Comparison of ENCODE assay signal across 1 fruit fly cellular context in the genomic region with DNA sequence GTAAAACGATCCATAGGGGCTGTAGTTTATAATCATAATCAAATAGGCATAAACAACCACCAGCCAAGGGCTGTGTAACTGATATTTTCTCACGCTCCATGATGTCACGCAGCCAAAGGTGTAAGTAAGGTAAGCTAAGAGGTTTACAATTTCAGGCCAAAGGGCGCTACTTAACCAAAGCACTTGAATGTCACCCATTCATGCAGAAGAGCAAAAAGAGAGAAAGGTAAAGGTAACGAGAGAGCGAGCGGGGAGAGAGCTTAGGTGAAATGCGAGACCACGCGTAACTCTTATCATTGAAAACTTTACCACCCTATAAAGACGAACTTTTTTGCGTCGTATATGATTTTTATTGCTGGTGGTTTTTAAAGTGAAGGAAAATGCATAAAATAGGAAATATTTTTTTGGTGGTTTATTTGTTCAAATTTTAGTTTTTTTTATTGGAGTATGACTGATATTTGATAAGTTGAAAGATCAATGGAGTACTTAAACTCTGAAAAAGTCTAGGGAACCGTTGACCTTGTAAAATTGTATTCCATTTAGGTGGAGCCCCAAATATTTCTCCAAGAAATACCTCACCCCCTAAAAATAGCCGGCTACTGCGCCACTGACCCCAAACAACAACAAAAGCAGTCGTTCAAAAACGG.
TF ChIP-seq lines count a peak whose summit lies in the region.

No protein-coding gene starts in this region.

TF ChIP-seq in whole organism, embryonic, 481 proteins besides CTCF, POLR2A, EP300 and RAD21 (continued from another document and continues in another):
- TF ChIP-seq mld (GFP tag; IDR thresholded peaks at IDR 0.05; lab: Robert Waterston, UW; ENCODE audit: partially characterized antibody) (no peak), bsh (GFP tag; optimal IDR thresholded peaks at IDR 0.05; lab: Kevin White, UChicago) (peak; percentile 67 to 88), Hand (GFP tag; optimal IDR thresholded peaks at IDR 0.05; lab: Kevin White, UChicago) (peak; percentile 91), CG6813 (GFP tag; optimal IDR thresholded peaks at IDR 0.05; lab: Kevin White, UChicago) (peak; percentile 92), emc (GFP tag; optimal IDR thresholded peaks at IDR 0.05; lab: Kevin White, UChicago) (peak; percentile 95), CG3847 (GFP tag; IDR thresholded peaks at IDR 0.05; lab: Robert Waterston, UW) (peak; percentile 97), Aef1 (GFP tag; IDR thresholded peaks at IDR 0.05; lab: Robert Waterston, UW) (peak; percentile 98), Fer2 (tag; optimal IDR thresholded peaks at IDR 0.05; lab: Kevin White, UChicago) (peak; percentile 86), CG17612 (GFP tag; IDR thresholded peaks at IDR 0.05; lab: Robert Waterston, UW) (peak; percentile 91), jumu (GFP tag; optimal IDR thresholded peaks at IDR 0.05; lab: Kevin White, UChicago) (peak; percentile 98), CG2712 (tag; optimal IDR thresholded peaks at IDR 0.05; lab: Kevin White, UChicago) (peak; percentile 94), gt (GFP tag; IDR thresholded peaks at IDR 0.05; lab: Robert Waterston, UW) (peak; percentile 78), CG7271 (tag; optimal IDR thresholded peaks at IDR 0.05; lab: Kevin White, UChicago) (no peak), grau (tag; optimal IDR thresholded peaks at IDR 0.05; lab: Kevin White, UChicago) (peak; percentile 95), Poxn (GFP tag; IDR thresholded peaks at IDR 0.05; lab: Robert Waterston, UW) (peak; percentile 88), Dp (GFP tag; optimal IDR thresholded peaks at IDR 0.05; lab: Kevin White, UChicago) (no peak), pita (GFP tag; optimal IDR thresholded peaks at IDR 0.05; lab: Kevin White, UChicago) (no peak), E2f1 (GFP tag; IDR thresholded peaks at IDR 0.05; lab: Robert Waterston, UW) (peak; percentile 86), CG31224 (GFP tag; IDR thresholded peaks at IDR 0.05; lab: Robert Waterston, UW) (peak; percentile 90), CG10462 (GFP tag; optimal IDR thresholded peaks at IDR 0.05; lab: Kevin White, UChicago) (peak; percentile 91), wdn (GFP tag; IDR thresholded peaks at IDR 0.05; lab: Robert Waterston, UW) (peak; percentile 96), CG16813 (GFP tag; IDR thresholded peaks at IDR 0.05; lab: Robert Waterston, UW; ENCODE audit: partially characterized antibody) (no peak), slp2 (GFP tag; optimal IDR thresholded peaks at IDR 0.05; lab: Kevin White, UChicago) (peak; percentile 99), vnd (GFP tag; IDR thresholded peaks at IDR 0.05; lab: Robert Waterston, UW; ENCODE audit: partially characterized antibody) (no peak), CG15479 (GFP tag; optimal IDR thresholded peaks at IDR 0.05; lab: Kevin White, UChicago) (no peak), Vsx1 (GFP tag; optimal IDR thresholded peaks at IDR 0.05; lab: Kevin White, UChicago) (peak; percentile 81), B-H1 (GFP tag; IDR thresholded peaks at IDR 0.05; lab: Robert Waterston, UW) (peak; percentile 93), jing (GFP tag; optimal IDR thresholded peaks at IDR 0.05; lab: Kevin White, UChicago) (peak; percentile 93), eyg (GFP tag; optimal IDR thresholded peaks at IDR 0.05; lab: Kevin White, UChicago) (peak; percentile 97), ab (GFP tag; optimal IDR thresholded peaks at IDR 0.05; lab: Kevin White, UChicago) (peak; percentile 88), crc (GFP tag; optimal IDR thresholded peaks at IDR 0.05; lab: Kevin White, UChicago) (peak; percentile 97), kni (GFP tag; optimal IDR thresholded peaks at IDR 0.05; lab: Kevin White, UChicago) (peak; percentile 13), CG16779 (GFP tag; IDR thresholded peaks at IDR 0.05; lab: Robert Waterston, UW) (peak; percentile 95), nmo (GFP tag; optimal IDR thresholded peaks at IDR 0.05; lab: Kevin White, UChicago) (peak; percentile 95), gfzf (GFP tag; optimal IDR thresholded peaks at IDR 0.05; lab: Kevin White, UChicago) (peak; percentile 11), dysf (GFP tag; IDR thresholded peaks at IDR 0.05; lab: Robert Waterston, UW) (peak; percentile 97), CG3838 (GFP tag; optimal IDR thresholded peaks at IDR 0.05; lab: Kevin White, UChicago) (peak; percentile 79), odd (GFP tag; optimal IDR thresholded peaks at IDR 0.05; lab: Kevin White, UChicago) (peak; percentile 91), pb (GFP tag; optimal IDR thresholded peaks at IDR 0.05; lab: Kevin White, UChicago) (peak; percentile 93), Hr51 (GFP tag; optimal IDR thresholded peaks at IDR 0.05; lab: Kevin White, UChicago) (peak; percentile 95 to 97), CG6175 (GFP tag; IDR thresholded peaks at IDR 0.05; lab: Robert Waterston, UW) (peak; percentile 90), Mrtf (GFP tag; IDR thresholded peaks at IDR 0.05; lab: Robert Waterston, UW) (peak; percentile 95), CG13624 (GFP tag; optimal IDR thresholded peaks at IDR 0.05; lab: Kevin White, UChicago) (peak; percentile 98), CG1602 (GFP tag; optimal IDR thresholded peaks at IDR 0.05; lab: Kevin White, UChicago) (peak; percentile 94), CG17186 (GFP tag; optimal IDR thresholded peaks at IDR 0.05; lab: Kevin White, UChicago) (peak; percentile 68), cas (GFP tag; IDR thresholded peaks at IDR 0.05; lab: Robert Waterston, UW) (peak; percentile 94), Hmx (GFP tag; optimal IDR thresholded peaks at IDR 0.05; lab: Kevin White, UChicago) (peak; percentile 97), Hmr (GFP tag; optimal IDR thresholded peaks at IDR 0.05; lab: Kevin White, UChicago) (peak; percentile 98), Meics (GFP tag; optimal IDR thresholded peaks at IDR 0.05; lab: Kevin White, UChicago) (peak; percentile 97), Nf-YC (tag; optimal IDR thresholded peaks at IDR 0.05; lab: Kevin White, UChicago) (peak; percentile 77), dpn (GFP tag; optimal IDR thresholded peaks at IDR 0.05; lab: Kevin White, UChicago) (peak; percentile 98 to 99), tin (GFP tag; optimal IDR thresholded peaks at IDR 0.05; lab: Kevin White, UChicago) (peak; percentile 97), CG15696 (tag; optimal IDR thresholded peaks at IDR 0.05; lab: Kevin White, UChicago) (peak; percentile 78), nau (GFP tag; optimal IDR thresholded peaks at IDR 0.05; lab: Kevin White, UChicago) (peak; percentile 92), Doc2 (GFP tag; IDR thresholded peaks at IDR 0.05; lab: Robert Waterston, UW) (peak; percentile 86), CG7745 (tag; optimal IDR thresholded peaks at IDR 0.05; lab: Kevin White, UChicago) (no peak), CG9727 (GFP tag; optimal IDR thresholded peaks at IDR 0.05; lab: Kevin White, UChicago) (peak; percentile 93), Drgx (GFP tag; IDR thresholded peaks at IDR 0.05; lab: Robert Waterston, UW) (peak; percentile 89), CG8089 (GFP tag; optimal IDR thresholded peaks at IDR 0.05; lab: Kevin White, UChicago) (peak; percentile 97), CG17359 (tag; optimal IDR thresholded peaks at IDR 0.05; lab: Kevin White, UChicago) (peak; percentile 89), CG7357 (GFP tag; IDR thresholded peaks at IDR 0.05; lab: Robert Waterston, UW) (peak; percentile 90), Dbx (GFP tag; IDR thresholded peaks at IDR 0.05; lab: Robert Waterston, UW) (peak; percentile 96), bigmax (GFP tag; optimal IDR thresholded peaks at IDR 0.05; lab: Kevin White, UChicago) (no peak), CG9876 (GFP tag; optimal IDR thresholded peaks at IDR 0.05; lab: Kevin White, UChicago) (peak; percentile 98), corto (GFP tag; optimal IDR thresholded peaks at IDR 0.05; lab: Kevin White, UChicago) (peak; percentile 53), ro (GFP tag; IDR thresholded peaks at IDR 0.05; lab: Robert Waterston, UW) (peak; percentile 89), wek (GFP tag; optimal IDR thresholded peaks at IDR 0.05; lab: Kevin White, UChicago) (no peak), CG14860 (GFP tag; IDR thresholded peaks at IDR 0.05; lab: Robert Waterston, UW; ENCODE audit: partially characterized antibody) (no peak), ftz-f1 (GFP tag; optimal IDR thresholded peaks at IDR 0.05; lab: Kevin White, UChicago) (peak; percentile 77), CG11456 (GFP tag; IDR thresholded peaks at IDR 0.05; lab: Robert Waterston, UW) (peak; percentile 97), fru (optimal IDR thresholded peaks at IDR 0.05; lab: Kevin White, UChicago) (no peak), CG7928 (GFP tag; optimal IDR thresholded peaks at IDR 0.05; lab: Kevin White, UChicago) (peak; percentile 72), CG10979 (tag; optimal IDR thresholded peaks at IDR 0.05; lab: Kevin White, UChicago) (peak; percentile 90), CG30020 (tag; optimal IDR thresholded peaks at IDR 0.05; lab: Kevin White, UChicago) (peak; percentile 76), CG31441 (GFP tag; IDR thresholded peaks at IDR 0.05; lab: Robert Waterston, UW) (peak; percentile 92), sug (tag; optimal IDR thresholded peaks at IDR 0.05; lab: Kevin White, UChicago) (peak; percentile 93), CG4617 (GFP tag; optimal IDR thresholded peaks at IDR 0.05; lab: Kevin White, UChicago; ENCODE audit: borderline replicate concordance) (peak; percentile 95), zfh1 (GFP tag; IDR thresholded peaks at IDR 0.05; lab: Robert Waterston, UW) (peak; percentile 87), HLHmδ (GFP tag; optimal IDR thresholded peaks at IDR 0.05; lab: Kevin White, UChicago) (no peak), CG18619 (GFP tag; optimal IDR thresholded peaks at IDR 0.05; lab: Kevin White, UChicago) (peak; percentile 97), CG10543 (GFP tag; optimal IDR thresholded peaks at IDR 0.05; lab: Kevin White, UChicago) (peak; percentile 94), CG6791 (GFP tag; IDR thresholded peaks at IDR 0.05; lab: Robert Waterston, UW; ENCODE audit: partially characterized antibody) (no peak), rib (GFP tag; IDR thresholded peaks at IDR 0.05; lab: Robert Waterston, UW) (peak; percentile 93), CG8944 (GFP tag; optimal IDR thresholded peaks at IDR 0.05; lab: Kevin White, UChicago) (peak; percentile 98), Ptx1 (GFP tag; IDR thresholded peaks at IDR 0.05; lab: Robert Waterston, UW) (peak; percentile 97), CoRest (tag; optimal IDR thresholded peaks at IDR 0.05; lab: Kevin White, UChicago) (peak; percentile 97), abd-A (tag; optimal IDR thresholded peaks at IDR 0.05; lab: Kevin White, UChicago) (peak; percentile 24), jigr1 (GFP tag; IDR thresholded peaks at IDR 0.05; lab: Robert Waterston, UW) (peak; percentile 90), ems (GFP tag; optimal IDR thresholded peaks at IDR 0.05; lab: Kevin White, UChicago) (peak; percentile 97), CG12942 (GFP tag; optimal IDR thresholded peaks at IDR 0.05; lab: Kevin White, UChicago) (peak; percentile 96), pros (GFP tag; optimal IDR thresholded peaks at IDR 0.05; lab: Kevin White, UChicago) (peak; percentile 37), CG17802 (tag; optimal IDR thresholded peaks at IDR 0.05; lab: Kevin White, UChicago) (peak; percentile 71), CG1024 (GFP tag; IDR thresholded peaks at IDR 0.05; lab: Robert Waterston, UW) (peak; percentile 84), CG8478 (optimal IDR thresholded peaks at IDR 0.05; lab: Kevin White, UChicago) (no peak), eve (GFP tag; optimal IDR thresholded peaks at IDR 0.05; lab: Kevin White, UChicago) (peak in 1 of 2 experiments; percentile 98), scrt (GFP tag; optimal IDR thresholded peaks at IDR 0.05; lab: Kevin White, UChicago) (peak; percentile 89), hkb (optimal IDR thresholded peaks at IDR 0.05; lab: Kevin White, UChicago) (no peak), hkb (GFP tag; IDR thresholded peaks at IDR 0.05; lab: Robert Waterston, UW) (peak; percentile 93), Asciz (GFP tag; optimal IDR thresholded peaks at IDR 0.05; lab: Kevin White, UChicago) (peak; percentile 92), CG12299 (tag; optimal IDR thresholded peaks at IDR 0.05; lab: Kevin White, UChicago) (peak; percentile 82), C15 (GFP tag; IDR thresholded peaks at IDR 0.05; lab: Robert Waterston, UW) (peak; percentile 88), ac (GFP tag; optimal IDR thresholded peaks at IDR 0.05; lab: Kevin White, UChicago) (no peak), CG2129 (GFP tag; IDR thresholded peaks at IDR 0.05; lab: Robert Waterston, UW; ENCODE audit: partially characterized antibody) (no peak), pan (optimal IDR thresholded peaks at IDR 0.05; lab: Kevin White, UChicago) (no peak), pan (GFP tag; optimal IDR thresholded peaks at IDR 0.05 in 1 of 2, IDR thresholded peaks at IDR 0.05 in 1 of 2) (peak in 1 of 2 experiments; percentile 96), ken (GFP tag; IDR thresholded peaks at IDR 0.05; lab: Robert Waterston, UW) (peak; percentile 94), Nf-YB (GFP tag; optimal IDR thresholded peaks at IDR 0.05; lab: Kevin White, UChicago) (peak; percentile 69), Jarid2 (GFP tag; optimal IDR thresholded peaks at IDR 0.05; lab: Kevin White, UChicago) (peak; percentile 51), CG10366 (GFP tag; IDR thresholded peaks at IDR 0.05; lab: Robert Waterston, UW) (peak; percentile 95), HHEX (GFP tag; optimal IDR thresholded peaks at IDR 0.05; lab: Kevin White, UChicago) (peak; percentile 94), CG18262 (tag; optimal IDR thresholded peaks at IDR 0.05; lab: Kevin White, UChicago) (peak; percentile 93), ase (GFP tag; IDR thresholded peaks at IDR 0.05; lab: Robert Waterston, UW) (peak; percentile 92), CG33213 (GFP tag; optimal IDR thresholded peaks at IDR 0.05; lab: Kevin White, UChicago) (peak; percentile 83), onecut (GFP tag; IDR thresholded peaks at IDR 0.05; lab: Robert Waterston, UW) (peak; percentile 85), Dfd (GFP tag; optimal IDR thresholded peaks at IDR 0.05; lab: Kevin White, UChicago) (no peak), dan (GFP tag; IDR thresholded peaks at IDR 0.05; lab: Robert Waterston, UW) (0 out of 2 replicates have a peak, but pooled peaks have one; percentile 10), Ssrp (tag; optimal IDR thresholded peaks at IDR 0.05; lab: Kevin White, UChicago) (peak; percentile 92), bowl (GFP tag; IDR thresholded peaks at IDR 0.05; lab: Robert Waterston, UW) (peak; percentile 82), row (GFP tag; IDR thresholded peaks at IDR 0.05; lab: Robert Waterston, UW) (peak; percentile 97), CG15011 (GFP tag; optimal IDR thresholded peaks at IDR 0.05; lab: Kevin White, UChicago) (peak; percentile 92), CG6683 (GFP tag; optimal IDR thresholded peaks at IDR 0.05; lab: Kevin White, UChicago) (peak; percentile 78), CG2889 (GFP tag; IDR thresholded peaks at IDR 0.05; lab: Robert Waterston, UW) (peak; percentile 93), knrl (GFP tag; IDR thresholded peaks at IDR 0.05; lab: Robert Waterston, UW; ENCODE audit: partially characterized antibody) (no peak), gsb-n (tag; optimal IDR thresholded peaks at IDR 0.05; lab: Kevin White, UChicago) (peak; percentile 76)
